Fruit fly (Drosophila melanogaster) Kc167 (cell line): ENCODE results near the gene CG34297.

Experiments
- Myc ChIP-seq: fragments of >200 bp; optimal IDR thresholded peaks from 2 replicates; lab custom pipeline; 2017; ENCODE audit warnings: missing external identifiers
- insv ChIP-seq: fragments of >200 bp; optimal IDR thresholded peaks from 3 replicates; lab custom pipeline; 2018; ENCODE audit warnings: missing external identifiers
- psq ChIP-seq: fragments of >200 bp; optimal IDR thresholded peaks from 2 replicates; lab custom pipeline; 2017; ENCODE audit warnings: missing external identifiers

DNA sequence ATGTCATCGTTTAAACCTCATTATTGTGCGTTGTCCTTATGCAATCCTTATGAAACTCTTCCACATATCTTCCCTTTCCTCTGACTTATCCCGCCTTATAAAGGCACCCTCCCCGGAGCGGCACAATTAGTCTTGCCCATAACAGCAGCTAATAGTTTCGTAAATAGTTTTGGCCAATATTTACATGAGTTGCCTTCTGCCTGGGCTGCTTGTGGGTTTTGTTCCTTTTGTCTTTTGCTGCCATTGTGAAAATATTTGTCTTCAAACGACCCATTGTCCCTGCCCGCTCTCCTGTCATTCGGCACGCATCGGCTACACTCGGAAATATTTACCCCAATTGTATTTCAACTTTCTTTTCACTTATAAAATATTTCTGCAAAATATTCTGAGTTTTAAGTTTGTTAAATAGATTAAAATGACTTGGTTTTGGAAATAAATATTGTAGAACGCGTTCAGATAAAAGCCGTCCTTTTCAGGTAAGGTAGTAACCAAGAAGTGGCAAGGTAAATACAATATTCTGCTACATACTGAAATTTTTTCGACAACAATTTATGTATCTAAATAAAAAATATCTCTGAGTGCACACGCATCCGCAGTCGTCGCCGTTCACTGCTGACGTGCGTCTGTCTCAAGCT is 24.2 kb downstream of the CG34297 start:
- TF ChIP-seq psq (lab: Kevin White, UChicago) (no peak), Myc (lab: Kevin White, UChicago) (no peak), insv (no peak)
